Worm (Caenorhabditis elegans) whole organism, L4 larva: ENCODE data around the gene T22D1.1.

ENCODE experiments used
- lin-39 ChIP-seq: fragments of 150-350 bp; optimal IDR thresholded peaks from 2 replicates; lab custom pipeline; 2014; ENCODE audit warnings: missing biosample characterization, missing genetic modification reagents, missing genetic modification characterization
- mdt-29 ChIP-seq: fragments of 200-800 bp; sonication (Bioruptor generic); IDR thresholded peaks from 2 replicates; pipeline ENCODE4 v1.3.6; 2022; ENCODE audit warnings: missing genetic modification reagents, missing genetic modification characterization, missing compliant biosample characterization
- unc-39 ChIP-seq: sonication (generic microtip); optimal IDR thresholded peaks from 2 replicates; lab custom pipeline; 2017; ENCODE audit warnings: missing biosample characterization, missing genetic modification characterization

- no peak for TF ChIP-seq mdt-29 (GFP tag; lab: Robert Waterston, UW)
- no peak for TF ChIP-seq unc-39
- TF ChIP-seq lin-39 (tag; lab: Kevin White, UChicago), result no peak
These were observed 49.3 kb downstream of the T22D1.1 start, which contains the start of gene nhr-249 for ce11 chrIV:6972427-6972826.
